Worm (Caenorhabditis elegans) whole organism, L4 larva: ENCODE measurements around the gene odd-1.

Experiments
- F10B5.3 ChIP-seq: sonication (generic microtip); optimal IDR thresholded peaks from 2 replicates; lab custom pipeline; 2016; ENCODE audit warnings: mild to moderate bottlenecking, missing genetic modification characterization, missing compliant biosample characterization
- F49E8.2 ChIP-seq: sonication (generic microtip); optimal IDR thresholded peaks from 2 replicates; lab custom pipeline; 2016; ENCODE audit warnings: missing compliant biosample characterization, mild to moderate bottlenecking, missing genetic modification characterization, borderline replicate concordance
- T26A8.4 ChIP-seq: fragments of 200-800 bp; sonication (Bioruptor generic); IDR thresholded peaks from 2 replicates; pipeline ENCODE4 v1.3.6; 2022; ENCODE audit warnings: missing genetic modification characterization, missing compliant biosample characterization
- Y48G9A.11 ChIP-seq: fragments of 200-800 bp; sonication (Bioruptor generic); IDR thresholded peaks from 2 replicates; pipeline ENCODE4 v1.3.6; 2022; ENCODE audit warnings: missing genetic modification reagents, missing genetic modification characterization, missing compliant biosample characterization
- Y5F2A.4 ChIP-seq: fragments of 200-800 bp; sonication (Bioruptor generic); optimal IDR thresholded peaks from 2 replicates; lab custom pipeline; 2018; ENCODE audit warnings: mild to moderate bottlenecking, missing genetic modification characterization, missing compliant biosample characterization
- ZK337.2 ChIP-seq: fragments of 200-800 bp; sonication (Bioruptor generic); IDR thresholded peaks from 2 replicates; pipeline ENCODE4 v1.3.6; 2022; ENCODE audit warnings: missing genetic modification reagents, missing genetic modification characterization, missing compliant biosample characterization
- ZK546.5 ChIP-seq, 2 experiments: sonication (generic microtip); optimal IDR thresholded peaks; 2 replicates each; lab custom pipeline; 2017; ENCODE audit warnings: missing biosample characterization in 2 of 2, missing genetic modification characterization in 2 of 2
- aha-1 ChIP-seq: fragments of 150-350 bp; peaks from one replicate; lab custom pipeline; 2014; ENCODE audit warnings: missing biosample characterization, missing genetic modification characterization
- ama-1 ChIP-seq: fragments of 150-350 bp; optimal IDR thresholded peaks from 2 replicates; lab custom pipeline; 2014; ENCODE audit warnings: inconsistent platforms, mixed read lengths
- arid-1 ChIP-seq: fragments of 200-800 bp; sonication (Bioruptor generic); conservative IDR thresholded peaks from 2 replicates; pipeline ENCODE4 v1.3.6; 2022; ENCODE audit warnings: missing genetic modification reagents, missing genetic modification characterization, missing compliant biosample characterization
- attf-4 ChIP-seq: sonication (generic microtip); optimal IDR thresholded peaks from 3 replicates; lab custom pipeline; 2017; ENCODE audit warnings: missing biosample characterization, missing genetic modification characterization
- ceh-82 ChIP-seq: sonication (generic microtip); optimal IDR thresholded peaks from 2 replicates; lab custom pipeline; 2017; ENCODE audit warnings: missing biosample characterization, missing genetic modification characterization
- ces-1 ChIP-seq: fragments of 150-350 bp; sonication (generic microtip); optimal IDR thresholded peaks from 4 replicates; lab custom pipeline; 2014; ENCODE audit warnings: missing biosample characterization, missing genetic modification reagents, missing genetic modification characterization
- daf-16 ChIP-seq, 3 experiments: sonication (generic microtip); optimal IDR thresholded peaks; 2 replicates each; lab custom pipeline; 2016 to 2017; ENCODE audit warnings: missing genetic modification characterization in 3 of 3, missing genetic modification reagents in 3 of 3, mild to moderate bottlenecking in 2 of 3, missing compliant biosample characterization in 2 of 3, missing biosample characterization in 1 of 3, moderate library complexity in 1 of 3
- daf-19 ChIP-seq: fragments of 200-800 bp; sonication (Bioruptor generic); conservative IDR thresholded peaks from 2 replicates; pipeline ENCODE4 v1.3.6; 2022; ENCODE audit warnings: missing genetic modification characterization, missing compliant biosample characterization
- dmd-6 ChIP-seq: fragments of 200-800 bp; sonication (Bioruptor generic); IDR thresholded peaks from 2 replicates; pipeline ENCODE4 v1.3.6; 2022; ENCODE audit warnings: missing genetic modification reagents, missing genetic modification characterization, missing compliant biosample characterization
- dmd-8 ChIP-seq: fragments of 200-800 bp; sonication (Bioruptor generic); IDR thresholded peaks from 2 replicates; pipeline ENCODE4 v1.3.6; 2022; ENCODE audit warnings: missing genetic modification characterization, missing compliant biosample characterization
- dmd-9 ChIP-seq: fragments of 200-800 bp; sonication (Bioruptor generic); IDR thresholded peaks from 2 replicates; pipeline ENCODE4 v1.3.6; 2022; ENCODE audit warnings: missing genetic modification reagents, missing genetic modification characterization, missing compliant biosample characterization
- dpl-1 ChIP-seq: fragments of 150-350 bp; optimal IDR thresholded peaks from 2 replicates; lab custom pipeline; 2014; ENCODE audit warnings: missing biosample characterization, missing genetic modification reagents, missing genetic modification characterization
- duxl-1 ChIP-seq: sonication (generic microtip); optimal IDR thresholded peaks from 2 replicates; lab custom pipeline; 2016; ENCODE audit warnings: mild to moderate bottlenecking, missing genetic modification characterization, moderate library complexity, missing compliant biosample characterization; ENCODE audit not compliant: poor library complexity
- dve-1 ChIP-seq: sonication (generic microtip); optimal IDR thresholded peaks from 2 replicates; lab custom pipeline; 2017; ENCODE audit warnings: antibody characterized with exemption, mild to moderate bottlenecking, missing genetic modification characterization, missing compliant biosample characterization; ENCODE audit not compliant: insufficient read depth
- egl-43 ChIP-seq: fragments of 200-800 bp; sonication (Bioruptor generic); IDR thresholded peaks from 2 replicates; pipeline ENCODE4 v1.3.6; 2022; ENCODE audit warnings: missing genetic modification reagents, missing genetic modification characterization, missing compliant biosample characterization
- hlh-11 ChIP-seq: fragments of 200-800 bp; sonication (Bioruptor generic); optimal IDR thresholded peaks from 2 replicates; lab custom pipeline; 2018; ENCODE audit warnings: mild to moderate bottlenecking, missing genetic modification characterization, missing compliant biosample characterization
- hlh-30 ChIP-seq: sonication (generic microtip); optimal IDR thresholded peaks from 2 replicates; lab custom pipeline; 2017; ENCODE audit warnings: antibody characterized with exemption, mild to moderate bottlenecking, missing genetic modification characterization, missing compliant biosample characterization; ENCODE audit not compliant: insufficient read depth
- lin-38 ChIP-seq: fragments of 200-800 bp; sonication (Bioruptor generic); IDR thresholded peaks from 2 replicates; pipeline ENCODE4 v1.3.6; 2022; ENCODE audit warnings: missing genetic modification reagents, missing genetic modification characterization, missing compliant biosample characterization
- lin-39 ChIP-seq: fragments of 150-350 bp; optimal IDR thresholded peaks from 2 replicates; lab custom pipeline; 2014; ENCODE audit warnings: missing biosample characterization, missing genetic modification reagents, missing genetic modification characterization
- lsy-2 ChIP-seq, 2 experiments: fragments of 150-350 bp in 1 of 2; sonication (generic microtip) in 1 of 2; optimal IDR thresholded peaks; 2 replicates each; lab custom pipeline; 2014 to 2017; ENCODE audit warnings: missing biosample characterization in 2 of 2, missing genetic modification characterization in 2 of 2
- madf-5 ChIP-seq, 2 experiments: fragments of 200-800 bp; sonication (Bioruptor generic); IDR thresholded peaks; 2 replicates each; pipeline ENCODE4 v1.3.6; 2022; ENCODE audit warnings: missing compliant biosample characterization in 2 of 2, missing genetic modification characterization in 2 of 2
- madf-9 ChIP-seq: fragments of 200-800 bp; sonication (Bioruptor generic); conservative IDR thresholded peaks from 2 replicates; pipeline ENCODE4 v1.3.6; 2022; ENCODE audit warnings: missing genetic modification reagents, missing genetic modification characterization, missing compliant biosample characterization
- mdl-1 ChIP-seq, 2 experiments: fragments of 150-350 bp in 1 of 2; sonication (generic microtip) in 1 of 2; optimal IDR thresholded peaks; 2 replicates each; lab custom pipeline; 2014 to 2017; ENCODE audit warnings: missing biosample characterization in 2 of 2, missing genetic modification characterization in 2 of 2
- mdt-29 ChIP-seq: fragments of 200-800 bp; sonication (Bioruptor generic); IDR thresholded peaks from 2 replicates; pipeline ENCODE4 v1.3.6; 2022; ENCODE audit warnings: missing genetic modification reagents, missing genetic modification characterization, missing compliant biosample characterization
- mep-1 ChIP-seq: fragments of 150-350 bp; sonication (generic microtip); optimal IDR thresholded peaks from 3 replicates; lab custom pipeline; 2014; ENCODE audit warnings: missing biosample characterization, missing genetic modification characterization
- mes-2 ChIP-seq: sonication (generic microtip); optimal IDR thresholded peaks from 2 replicates; lab custom pipeline; 2016; ENCODE audit warnings: missing genotype, mild to moderate bottlenecking, missing genetic modification characterization, missing compliant biosample characterization; ENCODE audit not compliant: poor library complexity, severe bottlenecking
- nhr-10 ChIP-seq: fragments of 150-350 bp; optimal IDR thresholded peaks from 2 replicates; lab custom pipeline; 2014; ENCODE audit warnings: missing biosample characterization, missing genetic modification characterization
- nhr-102 ChIP-seq: sonication (generic microtip); optimal IDR thresholded peaks from 2 replicates; lab custom pipeline; 2016; ENCODE audit warnings: mild to moderate bottlenecking, missing genetic modification characterization, moderate library complexity, missing compliant biosample characterization
- nhr-25 ChIP-seq: sonication (generic microtip); optimal IDR thresholded peaks from 2 replicates; lab custom pipeline; 2017; ENCODE audit warnings: missing genetic modification characterization, mild to moderate bottlenecking, missing compliant biosample characterization, antibody characterized with exemption, moderate library complexity, borderline replicate concordance; ENCODE audit not compliant: insufficient read depth
- nhr-6 ChIP-seq: fragments of 150-350 bp; optimal IDR thresholded peaks from 2 replicates; lab custom pipeline; 2014; ENCODE audit warnings: missing biosample characterization, missing genetic modification characterization
- pqm-1 ChIP-seq: sonication (generic microtip); optimal IDR thresholded peaks from 2 replicates; lab custom pipeline; 2017; ENCODE audit warnings: missing biosample characterization, missing genetic modification characterization
- sdz-12 ChIP-seq: fragments of 200-800 bp; sonication (Bioruptor generic); optimal IDR thresholded peaks from 2 replicates; lab custom pipeline; 2018; ENCODE audit warnings: mild to moderate bottlenecking, missing genetic modification characterization, missing compliant biosample characterization
- snpc-1.2 ChIP-seq: fragments of 200-800 bp; sonication (Bioruptor generic); IDR thresholded peaks from 2 replicates; pipeline ENCODE4 v1.3.6; 2022; ENCODE audit warnings: missing genetic modification reagents, missing genetic modification characterization, missing compliant biosample characterization
- snpc-4 ChIP-seq: fragments of 150-350 bp; optimal IDR thresholded peaks from 2 replicates; lab custom pipeline; 2014; ENCODE audit warnings: missing biosample characterization, missing genetic modification characterization
- spr-1 ChIP-seq: sonication (generic microtip); optimal IDR thresholded peaks from 2 replicates; lab custom pipeline; 2016; ENCODE audit warnings: mild to moderate bottlenecking, missing genetic modification characterization, missing compliant biosample characterization
- unc-130 ChIP-seq: sonication (generic microtip); optimal IDR thresholded peaks from 2 replicates; lab custom pipeline; 2016; ENCODE audit warnings: missing genetic modification reagents, missing genetic modification characterization, missing compliant biosample characterization
- vab-7 ChIP-seq: fragments of 200-800 bp; sonication (Bioruptor generic); IDR thresholded peaks from 2 replicates; pipeline ENCODE4 v1.3.6; 2022; ENCODE audit warnings: missing genetic modification reagents, missing genetic modification characterization, missing compliant biosample characterization
- zfp-3 ChIP-seq: fragments of 200-800 bp; sonication (Bioruptor generic); conservative IDR thresholded peaks from 2 replicates; pipeline ENCODE4 v1.3.6; 2022; ENCODE audit warnings: missing genetic modification reagents, missing genetic modification characterization, missing compliant biosample characterization
- zip-2 ChIP-seq: fragments of 150-350 bp; optimal IDR thresholded peaks from 2 replicates; lab custom pipeline; 2014; ENCODE audit warnings: missing biosample characterization, missing genetic modification characterization

Gene odd-1

ce11 chrIII:7140228-7140710 lies 32.2 kb downstream of the odd-1 start:
- TF ChIP-seq hlh-11 (peak; percentile 33), mes-2 (tag; lab: Kevin White, UChicago) (peak; percentile 71), F49E8.2 (peak; percentile 66), unc-130 (GFP tag; lab: Kevin White, UChicago) (peak; percentile 35), pqm-1 (tag; lab: Kevin White, UChicago) (no peak), Y48G9A.11 (GFP tag; lab: Robert Waterston, UW) (peak; percentile 68), T26A8.4 (peak; percentile 88), lin-38 (peak; percentile 56), dpl-1 (peak; percentile 12), Y5F2A.4 (GFP tag; lab: Kevin White, UChicago) (no peak), mep-1 (tag; lab: Kevin White, UChicago) (no peak), mdt-29 (GFP tag; lab: Robert Waterston, UW) (peak; percentile 80), madf-9 (GFP tag; lab: Robert Waterston, UW) (no peak), daf-19 (GFP tag; lab: Robert Waterston, UW) (0 out of 2 replicates have a peak, but pooled peaks have one; percentile 34), ama-1 (lab: Kevin White, UChicago) (peak; percentile 69), dmd-8 (GFP tag; lab: Robert Waterston, UW) (peak; percentile 68; the same call in 1 of the 2 replicates), F10B5.3 (tag; lab: Kevin White, UChicago) (peak; percentile 24), arid-1 (GFP tag; lab: Robert Waterston, UW) (peak; percentile 53), hlh-30 (tag; lab: Kevin White, UChicago) (peak; percentile 32), duxl-1 (peak; percentile 23), ces-1 (GFP tag; lab: Kevin White, UChicago) (no peak), ceh-82 (no peak), daf-16 (GFP tag; optimal IDR thresholded peaks at IDR 0.05; lab: Kevin White, UChicago) (no peak), daf-16 (tag; optimal IDR thresholded peaks at IDR 0.05; lab: Kevin White, UChicago) (peak; percentile 25), nhr-102 (tag; lab: Kevin White, UChicago) (peak; percentile 57), dve-1 (tag; lab: Kevin White, UChicago) (peak; percentile 28), aha-1 (peak; percentile 79), egl-43 (GFP tag; lab: Robert Waterston, UW) (peak; percentile 60; the same call in 1 of the 2 replicates), nhr-6 (no peak), lsy-2 (tag; optimal IDR thresholded peaks at IDR 0.05; lab: Kevin White, UChicago) (peak in 1 of 2 experiments; percentile 56), snpc-1.2 (GFP tag; lab: Robert Waterston, UW) (peak; percentile 50; the same call in 1 of the 2 replicates), snpc-4 (tag; lab: Kevin White, UChicago) (peak; percentile 82)

DNA sequence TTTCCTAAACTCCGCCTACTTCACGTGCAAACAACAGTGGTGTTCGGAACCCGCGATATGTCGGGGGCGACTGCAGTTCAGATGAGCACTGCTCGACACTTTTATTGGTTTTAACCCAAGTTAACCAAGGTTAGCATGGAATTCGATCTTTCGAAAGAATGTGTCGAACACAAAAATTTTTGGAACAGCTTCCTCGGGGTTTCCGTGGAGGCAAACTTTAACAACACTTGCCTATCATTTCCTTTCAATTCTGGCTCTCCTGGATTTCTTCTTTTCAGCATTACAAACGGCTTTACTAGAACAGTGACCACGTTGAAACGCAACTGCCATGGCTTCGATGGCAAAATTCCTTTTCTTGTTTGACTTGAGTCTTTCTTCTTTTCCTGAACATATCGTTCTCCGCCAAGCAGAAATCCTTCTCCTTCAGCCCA lies 33.2 kb downstream of the odd-1 start:
- TF ChIP-seq madf-9 (GFP tag; lab: Robert Waterston, UW) (peak; percentile 12; the same call in 1 of the 2 replicates), ZK337.2 (GFP tag; lab: Robert Waterston, UW) (no peak), mep-1 (tag; lab: Kevin White, UChicago) (peak; percentile 83), ZK546.5 (tag; optimal IDR thresholded peaks at IDR 0.05; lab: Kevin White, UChicago) (peak in 1 of 2 experiments; percentile 25), T26A8.4 (peak; percentile 91), sdz-12 (GFP tag; lab: Kevin White, UChicago) (no peak), lin-39 (tag; lab: Kevin White, UChicago) (no peak), dmd-9 (GFP tag; lab: Robert Waterston, UW) (no peak), daf-16 (GFP tag; optimal IDR thresholded peaks at IDR 0.05; lab: Kevin White, UChicago) (peak; percentile 50 to 53), daf-16 (tag; optimal IDR thresholded peaks at IDR 0.05; lab: Kevin White, UChicago) (peak; percentile 78), zip-2 (tag; lab: Kevin White, UChicago) (peak; percentile 42), nhr-102 (tag; lab: Kevin White, UChicago) (peak; percentile 81), mes-2 (tag; lab: Kevin White, UChicago) (peak; percentile 87), zfp-3 (peak; percentile 59; the same call in 1 of the 2 replicates), vab-7 (GFP tag; lab: Robert Waterston, UW) (peak; percentile 36; the same call in 1 of the 2 replicates), dmd-6 (GFP tag; lab: Robert Waterston, UW) (peak; percentile 70), madf-5 (GFP tag; IDR thresholded peaks at IDR 0.05; lab: Robert Waterston, UW) (no peak), aha-1 (peak; percentile 65), F10B5.3 (tag; lab: Kevin White, UChicago) (peak; percentile 22), spr-1 (tag; lab: Kevin White, UChicago) (peak; percentile 67), nhr-10 (tag; lab: Kevin White, UChicago) (peak; percentile 66), snpc-4 (tag; lab: Kevin White, UChicago) (peak; percentile 88), hlh-11 (peak; percentile 73), hlh-30 (tag; lab: Kevin White, UChicago) (peak; percentile 72), nhr-25 (tag; lab: Kevin White, UChicago) (no peak), attf-4 (tag; lab: Kevin White, UChicago) (no peak), egl-43 (GFP tag; lab: Robert Waterston, UW) (peak; percentile 54), mdl-1 (tag; optimal IDR thresholded peaks at IDR 0.05; lab: Kevin White, UChicago) (peak; percentile 74 to 78)
